Worm (Caenorhabditis elegans) whole organism, L3 larva: ENCODE measurements around the gene gtl-1.
A peak's percentile ranks its signal among the peaks of the same experiment; 100 is the strongest.

Experiments used
- R02D3.7 ChIP-seq: fragments of 150-350 bp; optimal IDR thresholded peaks from 2 replicates; lab custom pipeline; 2014; ENCODE audit warnings: missing biosample characterization, missing genetic modification characterization
- ZK546.5 ChIP-seq: sonication (generic microtip); optimal IDR thresholded peaks from 2 replicates; lab custom pipeline; 2017; ENCODE audit warnings: missing biosample characterization, missing genetic modification characterization
- aly-2 ChIP-seq: fragments of 150-350 bp; optimal IDR thresholded peaks from 2 replicates; lab custom pipeline; 2014; ENCODE audit warnings: missing biosample characterization, missing genetic modification characterization
- ama-1 ChIP-seq: fragments of 150-350 bp; optimal IDR thresholded peaks from 2 replicates; lab custom pipeline; 2018
- ceh-28 ChIP-seq: fragments of 150-350 bp; optimal IDR thresholded peaks from 2 replicates; lab custom pipeline; 2014; ENCODE audit warnings: missing biosample characterization, missing genetic modification reagents, missing genetic modification characterization
- ceh-9 ChIP-seq: sonication (generic microtip); optimal IDR thresholded peaks from 2 replicates; lab custom pipeline; 2018; ENCODE audit warnings: missing biosample characterization, missing genetic modification characterization
- daf-12 ChIP-seq: fragments of 150-350 bp; optimal IDR thresholded peaks from 2 replicates; lab custom pipeline; 2014; ENCODE audit warnings: missing biosample characterization, missing genetic modification reagents, missing genetic modification characterization
- egl-27 ChIP-seq: sonication (generic microtip); optimal IDR thresholded peaks from 4 replicates; lab custom pipeline; 2017; ENCODE audit warnings: missing biosample characterization, missing genetic modification reagents, missing genetic modification characterization
- elt-2 ChIP-seq: sonication (generic microtip); optimal IDR thresholded peaks from 2 replicates; lab custom pipeline; 2016; ENCODE audit warnings: missing genetic modification reagents, mild to moderate bottlenecking, missing genetic modification characterization, missing compliant biosample characterization
- eor-1 ChIP-seq, 2 experiments: fragments of 150-350 bp; optimal IDR thresholded peaks; 2 replicates each; lab custom pipeline; 2014 to 2018; ENCODE audit warnings: missing biosample characterization in 2 of 2, missing genetic modification characterization in 2 of 2
- fkh-10 ChIP-seq: sonication (generic microtip); optimal IDR thresholded peaks from 2 replicates; lab custom pipeline; 2017; ENCODE audit warnings: missing biosample characterization, missing genetic modification reagents, missing genetic modification characterization
- fkh-2 ChIP-seq: fragments of 150-350 bp; optimal IDR thresholded peaks from 2 replicates; lab custom pipeline; 2014; ENCODE audit warnings: missing biosample characterization, missing genetic modification reagents, missing genetic modification characterization
- fos-1 ChIP-seq: fragments of 150-350 bp; optimal IDR thresholded peaks from 2 replicates; lab custom pipeline; 2014; ENCODE audit warnings: missing biosample characterization, missing genetic modification characterization
- hmg-11 ChIP-seq: sonication (generic microtip); optimal IDR thresholded peaks from 2 replicates; lab custom pipeline; 2016; ENCODE audit warnings: missing genetic modification characterization, missing compliant biosample characterization
- jun-1 ChIP-seq: fragments of 150-350 bp; optimal IDR thresholded peaks from 2 replicates; lab custom pipeline; 2014; ENCODE audit warnings: missing biosample characterization, missing genetic modification reagents, missing genetic modification characterization
- lin-15B ChIP-seq: fragments of 150-350 bp; optimal IDR thresholded peaks from 2 replicates; lab custom pipeline; 2014; ENCODE audit warnings: missing biosample characterization, missing genetic modification characterization
- lsy-12 ChIP-seq: sonication (generic microtip); optimal IDR thresholded peaks from 2 replicates; lab custom pipeline; 2016; ENCODE audit warnings: mild to moderate bottlenecking, missing genetic modification characterization, missing compliant biosample characterization
- mml-1 ChIP-seq: fragments of 150-350 bp; sonication (generic microtip); optimal IDR thresholded peaks from 3 replicates; lab custom pipeline; 2014; ENCODE audit warnings: missing biosample characterization, missing genetic modification characterization
- nfya-1 ChIP-seq: sonication (generic microtip); optimal IDR thresholded peaks from 2 replicates; lab custom pipeline; 2017; ENCODE audit warnings: missing genetic modification characterization, mild to moderate bottlenecking, missing compliant biosample characterization, antibody characterized with exemption, moderate library complexity; ENCODE audit not compliant: insufficient read depth
- nhr-11 ChIP-seq: fragments of 150-350 bp; optimal IDR thresholded peaks from 2 replicates; lab custom pipeline; 2014; ENCODE audit warnings: missing biosample characterization, missing genetic modification characterization
- nhr-12 ChIP-seq: fragments of 150-350 bp; optimal IDR thresholded peaks from 2 replicates; lab custom pipeline; 2014; ENCODE audit warnings: missing biosample characterization, missing genetic modification characterization
- nhr-23 ChIP-seq: fragments of 150-350 bp; optimal IDR thresholded peaks from 2 replicates; lab custom pipeline; 2014; ENCODE audit warnings: missing biosample characterization, missing genetic modification reagents, missing genetic modification characterization
- nhr-237 ChIP-seq: fragments of 150-350 bp; optimal IDR thresholded peaks from 2 replicates; lab custom pipeline; 2014; ENCODE audit warnings: missing biosample characterization, missing genetic modification characterization
- nhr-25 ChIP-seq: sonication (generic microtip); optimal IDR thresholded peaks from 2 replicates; lab custom pipeline; 2017; ENCODE audit warnings: missing biosample characterization, missing genetic modification characterization
- nhr-28 ChIP-seq: fragments of 150-350 bp; optimal IDR thresholded peaks from 2 replicates; lab custom pipeline; 2014; ENCODE audit warnings: missing biosample characterization, missing genetic modification characterization
- nhr-43 ChIP-seq: sonication (generic microtip); optimal IDR thresholded peaks from 2 replicates; lab custom pipeline; 2016; ENCODE audit warnings: mild to moderate bottlenecking, missing genetic modification characterization, missing compliant biosample characterization; ENCODE audit not compliant: poor library complexity, severe bottlenecking
- nhr-67 ChIP-seq: fragments of 150-350 bp; optimal IDR thresholded peaks from 2 replicates; lab custom pipeline; 2014; ENCODE audit warnings: missing biosample characterization, missing genetic modification characterization
- nhr-76 ChIP-seq: fragments of 150-350 bp; sonication (generic microtip); optimal IDR thresholded peaks from 5 replicates; lab custom pipeline; 2014; ENCODE audit warnings: missing biosample characterization, missing genetic modification characterization
- nhr-77 ChIP-seq: fragments of 150-350 bp; optimal IDR thresholded peaks from 2 replicates; lab custom pipeline; 2014; ENCODE audit warnings: missing biosample characterization, missing genetic modification characterization
- pha-4 ChIP-seq: fragments of 150-350 bp; optimal IDR thresholded peaks from 2 replicates; lab custom pipeline; 2014; ENCODE audit warnings: missing biosample characterization, missing genetic modification reagents, missing genetic modification characterization
- pqm-1 ChIP-seq: fragments of 150-350 bp; optimal IDR thresholded peaks from 2 replicates; lab custom pipeline; 2017; ENCODE audit warnings: missing biosample characterization, missing genetic modification characterization, inconsistent platforms
- sea-2 ChIP-seq: fragments of 150-350 bp; sonication (generic microtip); optimal IDR thresholded peaks from 4 replicates; lab custom pipeline; 2014; ENCODE audit warnings: missing biosample characterization, missing genetic modification reagents, missing genetic modification characterization
- skn-1 ChIP-seq: fragments of 150-350 bp; optimal IDR thresholded peaks from 2 replicates; lab custom pipeline; 2014; ENCODE audit warnings: missing biosample characterization, missing genetic modification characterization
- unc-39 ChIP-seq: sonication (generic microtip); optimal IDR thresholded peaks from 4 replicates; lab custom pipeline; 2017; ENCODE audit warnings: missing biosample characterization, missing genetic modification characterization
- unc-62 ChIP-seq: fragments of 150-350 bp; sonication (generic microtip); optimal IDR thresholded peaks from 4 replicates; lab custom pipeline; 2014; ENCODE audit warnings: missing biosample characterization, missing genetic modification reagents, missing genetic modification characterization
- zag-1 ChIP-seq: fragments of 150-350 bp; optimal IDR thresholded peaks from 2 replicates; lab custom pipeline; 2014; ENCODE audit warnings: missing biosample characterization, missing genetic modification characterization
- ztf-11 ChIP-seq: fragments of 150-350 bp; optimal IDR thresholded peaks from 2 replicates; lab custom pipeline; 2014; ENCODE audit warnings: missing biosample characterization, missing genetic modification characterization
- ztf-4 ChIP-seq: fragments of 150-350 bp; optimal IDR thresholded peaks from 2 replicates; lab custom pipeline; 2014; ENCODE audit warnings: missing biosample characterization, missing genetic modification characterization

Gene gtl-1

ce11 chrIV:11284102-11284531 is 24.8 kb upstream of the gtl-1 start:
- TF ChIP-seq daf-12 (tag; lab: Kevin White, UChicago) (no peak), skn-1 (tag; lab: Kevin White, UChicago) (peak; percentile 42), unc-62 (GFP tag; lab: Kevin White, UChicago) (no peak), ceh-28 (tag; lab: Kevin White, UChicago) (no peak), R02D3.7 (tag; lab: Kevin White, UChicago) (no peak), lsy-12 (tag; lab: Kevin White, UChicago) (no peak), egl-27 (no peak), jun-1 (tag; lab: Kevin White, UChicago) (peak; percentile 78), ztf-11 (no peak), eor-1 (tag; optimal IDR thresholded peaks at IDR 0.05; lab: Kevin White, UChicago) (no peak), ztf-4 (tag; lab: Kevin White, UChicago) (no peak), ZK546.5 (tag; lab: Kevin White, UChicago) (no peak), pha-4 (tag; lab: Kevin White, UChicago) (peak; percentile 95), lin-15B (tag; lab: Kevin White, UChicago) (no peak), nhr-43 (tag; lab: Kevin White, UChicago) (no peak), nhr-77 (tag; lab: Kevin White, UChicago) (no peak), elt-2 (tag; lab: Kevin White, UChicago) (peak; percentile 98), hmg-11 (tag; lab: Kevin White, UChicago) (no peak), nhr-25 (tag; lab: Kevin White, UChicago) (no peak), aly-2 (tag; lab: Kevin White, UChicago) (no peak), pqm-1 (tag; lab: Kevin White, UChicago) (peak; percentile 93), fos-1 (tag; lab: Kevin White, UChicago) (peak; percentile 53), fkh-2 (tag; lab: Kevin White, UChicago) (no peak), nhr-11 (tag; lab: Kevin White, UChicago) (no peak), nhr-67 (tag; lab: Kevin White, UChicago) (no peak), fkh-10 (GFP tag; lab: Kevin White, UChicago) (no peak), unc-39 (tag; lab: Kevin White, UChicago) (no peak)
- TF ChIP-seq, all 47 proteins: peak for 6

ce11 chrIV:11276026-11276425 is 16.7 kb upstream of the gtl-1 start:
- no peak for TF ChIP-seq ceh-9
- no peak for TF ChIP-seq ceh-28 (tag; lab: Kevin White, UChicago)
- TF ChIP-seq lsy-12 (tag; lab: Kevin White, UChicago): no peak
- TF ChIP-seq eor-1 (tag; optimal IDR thresholded peaks at IDR 0.05; lab: Kevin White, UChicago): no peak
- no peak for TF ChIP-seq nhr-77 (tag; lab: Kevin White, UChicago)
- no peak for TF ChIP-seq egl-27
- no peak for TF ChIP-seq ztf-11
- no peak for TF ChIP-seq hmg-11 (tag; lab: Kevin White, UChicago)
- TF ChIP-seq nfya-1: no peak
- no peak for TF ChIP-seq nhr-67 (tag; lab: Kevin White, UChicago)
- no peak for TF ChIP-seq nhr-25 (tag; lab: Kevin White, UChicago)
- no peak for TF ChIP-seq lin-15B (tag; lab: Kevin White, UChicago)
- TF ChIP-seq nhr-12 (tag; lab: Kevin White, UChicago): no peak
- no peak for TF ChIP-seq daf-12 (tag; lab: Kevin White, UChicago)
- no peak for TF ChIP-seq zag-1 (tag; lab: Kevin White, UChicago)
- no peak for TF ChIP-seq pqm-1 (tag; lab: Kevin White, UChicago)
- no peak for TF ChIP-seq ama-1 (lab: Kevin White, UChicago)
- no peak for TF ChIP-seq mml-1

- no peak for TF ChIP-seq nhr-23 (tag; lab: Kevin White, UChicago)
- no peak for TF ChIP-seq unc-62 (GFP tag; lab: Kevin White, UChicago)
- TF ChIP-seq nhr-237 (tag; lab: Kevin White, UChicago): no peak
- no peak for TF ChIP-seq skn-1 (tag; lab: Kevin White, UChicago)
- no peak for TF ChIP-seq pqm-1 (tag; lab: Kevin White, UChicago)
- no peak for TF ChIP-seq nhr-28
- TF ChIP-seq ama-1 (lab: Kevin White, UChicago): no peak
- TF ChIP-seq egl-27: no peak
- TF ChIP-seq R02D3.7 (tag; lab: Kevin White, UChicago): no peak
- no peak for TF ChIP-seq lin-15B (tag; lab: Kevin White, UChicago)
- no peak for TF ChIP-seq fkh-10 (GFP tag; lab: Kevin White, UChicago)
- TF ChIP-seq hmg-11 (tag; lab: Kevin White, UChicago): no peak
- TF ChIP-seq sea-2 (GFP tag; lab: Kevin White, UChicago): no peak
- no peak for TF ChIP-seq nhr-12 (tag; lab: Kevin White, UChicago)
- no peak for TF ChIP-seq zag-1 (tag; lab: Kevin White, UChicago)
- TF ChIP-seq nhr-76 (tag; lab: Kevin White, UChicago): no peak
These were observed 13.8 kb upstream of the gtl-1 start, which contains the start of gene gtl-2 for ce11 chrIV:11273151-11273550. Gene gtl-2 (plus strand): TSS chrIV:11273451.
